Worm (Caenorhabditis elegans) whole organism, young adult: Measurements from ENCODE around the gene prmt-1.

Experiments
- B0261.1 ChIP-seq: sonication (generic microtip); optimal IDR thresholded peaks from 2 replicates; lab custom pipeline; 2016; ENCODE audit warnings: mild to moderate bottlenecking, missing genetic modification characterization, moderate library complexity, missing compliant biosample characterization
- C17E4.6 ChIP-seq: fragments of 200-800 bp; sonication (Bioruptor generic); IDR thresholded peaks from 2 replicates; pipeline ENCODE4 v1.3.6; 2022; ENCODE audit warnings: missing genetic modification reagents, missing genetic modification characterization, missing compliant biosample characterization
- D2030.7 ChIP-seq: fragments of 200-800 bp; sonication (Bioruptor generic); IDR thresholded peaks from 2 replicates; pipeline ENCODE4 v1.3.6; 2022; ENCODE audit warnings: missing genetic modification reagents, missing genetic modification characterization, missing compliant biosample characterization
- F10E7.11 ChIP-seq: sonication (generic microtip); optimal IDR thresholded peaks from 2 replicates; lab custom pipeline; 2017; ENCODE audit warnings: mild to moderate bottlenecking, missing genetic modification characterization, moderate library complexity, missing compliant biosample characterization
- F23B12.7 ChIP-seq: sonication (generic microtip); optimal IDR thresholded peaks from 2 replicates; lab custom pipeline; 2017; ENCODE audit warnings: missing genetic modification characterization, mild to moderate bottlenecking, missing compliant biosample characterization, antibody characterized with exemption, moderate library complexity; ENCODE audit not compliant: insufficient read depth
- F33H1.4 ChIP-seq: fragments of 200-800 bp; sonication (Bioruptor generic); IDR thresholded peaks from 2 replicates; pipeline ENCODE4 v1.3.6; 2022; ENCODE audit warnings: missing genetic modification reagents, missing genetic modification characterization, missing compliant biosample characterization
- F37B4.10 ChIP-seq: fragments of 200-800 bp; sonication (Bioruptor generic); IDR thresholded peaks from 2 replicates; pipeline ENCODE4 v1.3.6; 2022; ENCODE audit warnings: missing genetic modification characterization, missing compliant biosample characterization
- Y56A3A.18 ChIP-seq: fragments of 200-800 bp; sonication (Bioruptor generic); IDR thresholded peaks from 2 replicates; pipeline ENCODE4 v1.3.6; 2022; ENCODE audit warnings: missing genetic modification reagents, missing genetic modification characterization, missing compliant biosample characterization
- Y67H2A.10 ChIP-seq: fragments of 200-800 bp; sonication (Bioruptor generic); conservative IDR thresholded peaks from 2 replicates; pipeline ENCODE4 v1.3.6; 2022; ENCODE audit warnings: missing genetic modification reagents, missing genetic modification characterization, missing compliant biosample characterization
- Y95B8A.8 ChIP-seq: fragments of 200-800 bp; sonication (Bioruptor generic); IDR thresholded peaks from 2 replicates; pipeline ENCODE4 v1.3.6; 2022; ENCODE audit warnings: missing genetic modification reagents, missing genetic modification characterization, missing compliant biosample characterization
- attf-6 ChIP-seq: fragments of 200-800 bp; sonication (Bioruptor generic); IDR thresholded peaks from 2 replicates; pipeline ENCODE4 v1.3.6; 2022; ENCODE audit warnings: missing genetic modification reagents, missing genetic modification characterization, missing compliant biosample characterization
- bed-2 ChIP-seq: fragments of 200-800 bp; sonication (Bioruptor generic); IDR thresholded peaks from 2 replicates; pipeline ENCODE4 v1.3.6; 2022; ENCODE audit warnings: missing genetic modification reagents, missing genetic modification characterization, missing compliant biosample characterization
- ccch-3 ChIP-seq: fragments of 200-800 bp; sonication (Bioruptor generic); optimal IDR thresholded peaks from 2 replicates; lab custom pipeline; 2018; ENCODE audit warnings: mild to moderate bottlenecking, missing genetic modification characterization, missing compliant biosample characterization
- ceh-100 ChIP-seq: fragments of 200-800 bp; sonication (Bioruptor generic); IDR thresholded peaks from 2 replicates; pipeline ENCODE4 v1.3.6; 2022; ENCODE audit warnings: missing genetic modification reagents, missing genetic modification characterization, missing compliant biosample characterization
- ceh-27 ChIP-seq: fragments of 200-800 bp; sonication (Bioruptor generic); optimal IDR thresholded peaks from 2 replicates; lab custom pipeline; 2018; ENCODE audit warnings: mild to moderate bottlenecking, missing genetic modification characterization, moderate library complexity, missing compliant biosample characterization
- ceh-58 ChIP-seq: fragments of 200-800 bp; sonication (Bioruptor generic); IDR thresholded peaks from 2 replicates; pipeline ENCODE4 v1.3.6; 2022; ENCODE audit warnings: missing genetic modification characterization, missing compliant biosample characterization
- ceh-79 ChIP-seq: sonication (generic microtip); optimal IDR thresholded peaks from 2 replicates; lab custom pipeline; 2017; ENCODE audit warnings: mild to moderate bottlenecking, missing genetic modification characterization, missing compliant biosample characterization
- dox-1 ChIP-seq: fragments of 200-800 bp; sonication (Bioruptor generic); IDR thresholded peaks from 2 replicates; pipeline ENCODE4 v1.3.6; 2022; ENCODE audit warnings: missing genetic modification reagents, missing genetic modification characterization, missing compliant biosample characterization
- dpff-1 ChIP-seq: sonication (generic microtip); optimal IDR thresholded peaks from 2 replicates; lab custom pipeline; 2017; ENCODE audit warnings: mild to moderate bottlenecking, missing genetic modification characterization, missing compliant biosample characterization
- efl-1 ChIP-seq: fragments of 150-350 bp; optimal IDR thresholded peaks from 2 replicates; lab custom pipeline; 2014; ENCODE audit warnings: missing biosample characterization, missing genetic modification reagents, missing genetic modification characterization
- egl-18 ChIP-seq: fragments of 200-800 bp; sonication (Bioruptor generic); IDR thresholded peaks from 2 replicates; pipeline ENCODE4 v1.3.6; 2022; ENCODE audit warnings: missing genetic modification reagents, missing genetic modification characterization, missing compliant biosample characterization
- egl-44 ChIP-seq: fragments of 200-800 bp; sonication (Bioruptor generic); IDR thresholded peaks from 2 replicates; pipeline ENCODE4 v1.3.6; 2022; ENCODE audit warnings: missing genetic modification reagents, missing genetic modification characterization, missing compliant biosample characterization
- egrh-3 ChIP-seq: fragments of 200-800 bp; sonication (Bioruptor generic); IDR thresholded peaks from 2 replicates; pipeline ENCODE4 v1.3.6; 2022; ENCODE audit warnings: missing genetic modification reagents, missing genetic modification characterization, missing compliant biosample characterization
- ekl-4 ChIP-seq: fragments of 200-800 bp; sonication (Bioruptor generic); IDR thresholded peaks from 2 replicates; pipeline ENCODE4 v1.3.6; 2022; ENCODE audit warnings: missing genetic modification reagents, missing genetic modification characterization, missing compliant biosample characterization
- let-526 ChIP-seq: fragments of 200-800 bp; sonication (Bioruptor generic); IDR thresholded peaks from 2 replicates; pipeline ENCODE4 v1.3.6; 2022; ENCODE audit warnings: missing genetic modification reagents, missing genetic modification characterization, missing compliant biosample characterization
- let-607 ChIP-seq, 2 experiments: fragments of 200-800 bp in 1 of 2; sonication (Bioruptor generic) in 1 of 2; sonication (generic microtip) in 1 of 2; optimal IDR thresholded peaks; 2 replicates each; lab custom pipeline; 2016 to 2018; ENCODE audit warnings: mild to moderate bottlenecking in 2 of 2, missing compliant biosample characterization in 2 of 2, missing genetic modification characterization in 2 of 2, moderate library complexity in 2 of 2, missing genotype in 1 of 2
- lin-26 ChIP-seq: fragments of 200-800 bp; sonication (Bioruptor generic); IDR thresholded peaks from 2 replicates; pipeline ENCODE4 v1.3.6; 2022; ENCODE audit warnings: missing genetic modification reagents, missing genetic modification characterization, missing compliant biosample characterization
- lin-40 ChIP-seq: sonication (generic microtip); optimal IDR thresholded peaks from 2 replicates; lab custom pipeline; 2016; ENCODE audit warnings: missing genetic modification characterization, mild to moderate bottlenecking, missing compliant biosample characterization, missing genotype, missing genetic modification reagents
- lin-54 ChIP-seq: fragments of 200-800 bp; sonication (Bioruptor generic); optimal IDR thresholded peaks from 2 replicates; lab custom pipeline; 2018; ENCODE audit warnings: mild to moderate bottlenecking, missing genetic modification characterization, missing compliant biosample characterization
- lir-1 ChIP-seq: fragments of 200-800 bp; sonication (Bioruptor generic); conservative IDR thresholded peaks from 2 replicates; pipeline ENCODE4 v1.3.6; 2022; ENCODE audit warnings: missing genetic modification reagents, missing genetic modification characterization, missing compliant biosample characterization
- lsl-1 ChIP-seq: fragments of 200-800 bp; sonication (Bioruptor generic); optimal IDR thresholded peaks from 2 replicates; lab custom pipeline; 2018; ENCODE audit warnings: mild to moderate bottlenecking, missing genetic modification characterization, moderate library complexity, missing compliant biosample characterization
- madf-3 ChIP-seq: fragments of 200-800 bp; sonication (Bioruptor generic); IDR thresholded peaks from 2 replicates; pipeline ENCODE4 v1.3.6; 2022; ENCODE audit warnings: missing genetic modification reagents, missing genetic modification characterization, missing compliant biosample characterization
- nhr-80 ChIP-seq: sonication (generic microtip); optimal IDR thresholded peaks from 2 replicates; lab custom pipeline; 2016; ENCODE audit warnings: missing genetic modification characterization, missing compliant biosample characterization
- rpc-1 ChIP-seq, 2 experiments: fragments of 150-350 bp in 1 of 2; sonication (generic microtip) in 1 of 2; optimal IDR thresholded peaks; 2 replicates each; lab custom pipeline; 2014 to 2018; ENCODE audit warnings: missing biosample characterization in 1 of 2, missing genetic modification characterization in 1 of 2, missing genetic modification reagents in 1 of 2, missing genotype in 1 of 2
- sdz-38 ChIP-seq: sonication (generic microtip); optimal IDR thresholded peaks from 2 replicates; lab custom pipeline; 2016; ENCODE audit warnings: missing genotype, missing genetic modification characterization, missing compliant biosample characterization
- snpc-1.3 ChIP-seq: sonication (generic microtip); optimal IDR thresholded peaks from 2 replicates; lab custom pipeline; 2017; ENCODE audit warnings: missing genetic modification characterization, mild to moderate bottlenecking, missing compliant biosample characterization, antibody characterized with exemption, moderate library complexity, missing genotype, missing genetic modification reagents; ENCODE audit not compliant: insufficient read depth
- snpc-3.4 ChIP-seq: sonication (generic microtip); optimal IDR thresholded peaks from 2 replicates; lab custom pipeline; 2017; ENCODE audit warnings: missing genetic modification characterization, mild to moderate bottlenecking, missing compliant biosample characterization, antibody characterized with exemption, moderate library complexity, missing genotype, missing genetic modification reagents
- somi-1 ChIP-seq: fragments of 200-800 bp; sonication (Bioruptor generic); optimal IDR thresholded peaks from 2 replicates; lab custom pipeline; 2018; ENCODE audit warnings: mild to moderate bottlenecking, missing genetic modification characterization, missing compliant biosample characterization
- zfh-2 ChIP-seq: fragments of 200-800 bp; sonication (Bioruptor generic); conservative IDR thresholded peaks from 2 replicates; pipeline ENCODE4 v1.3.6; 2022; ENCODE audit warnings: missing genetic modification reagents, missing genetic modification characterization, missing compliant biosample characterization
- ztf-22 ChIP-seq: fragments of 200-800 bp; sonication (Bioruptor generic); optimal IDR thresholded peaks from 2 replicates; lab custom pipeline; 2018; ENCODE audit warnings: mild to moderate bottlenecking, missing genetic modification characterization, moderate library complexity, missing compliant biosample characterization
- ztf-3 ChIP-seq: fragments of 200-800 bp; sonication (Bioruptor generic); optimal IDR thresholded peaks from 2 replicates; lab custom pipeline; 2018; ENCODE audit warnings: mild to moderate bottlenecking, missing genetic modification characterization, missing compliant biosample characterization
- ztf-6 ChIP-seq: fragments of 200-800 bp; sonication (Bioruptor generic); IDR thresholded peaks from 2 replicates; pipeline ENCODE4 v1.3.6; 2022; ENCODE audit warnings: missing genetic modification reagents, missing genetic modification characterization, missing compliant biosample characterization

Gene prmt-1

DNA sequence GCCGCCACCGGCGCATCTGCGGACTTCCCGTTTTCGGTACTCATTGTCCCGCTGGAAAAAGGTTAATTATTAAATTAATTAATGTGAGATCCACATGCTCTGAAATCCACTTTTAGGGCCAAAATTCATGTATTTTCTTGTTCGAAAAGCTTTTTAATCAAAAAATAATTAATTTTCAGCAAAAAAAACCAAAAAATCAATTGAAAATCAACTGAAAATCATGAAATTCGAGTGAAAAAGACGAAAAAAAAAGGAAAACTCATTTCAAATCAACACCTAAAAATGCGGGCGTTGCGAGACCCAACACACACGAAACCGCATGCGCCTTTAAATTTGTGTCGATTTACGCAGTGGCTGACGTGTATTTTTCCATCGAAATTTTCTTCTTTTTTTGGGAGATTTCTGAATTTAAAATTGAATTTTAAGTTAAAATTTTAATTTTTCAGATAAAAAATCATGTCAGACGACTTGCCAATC, at the start of gene prmt-1, which contains the start of gene cdkr-3:
Gene prmt-1, minus strand, starts transcription at position 51 of the 477 bp plus-strand sequence.
Gene cdkr-3, plus strand, starts transcription at position 447 of the 477 bp plus-strand sequence.
- TF ChIP-seq D2030.7 (peak; percentile 12; the same call in 1 of the 2 replicates), F23B12.7 (peak; percentile 77), dox-1 (GFP tag; lab: Robert Waterston, UW) (peak; percentile 36; the same call in 1 of the 2 replicates), F33H1.4 (GFP tag; lab: Robert Waterston, UW) (peak; percentile 83), lsl-1 (GFP tag; lab: Kevin White, UChicago) (peak; percentile 8), lin-54 (GFP tag; lab: Kevin White, UChicago) (peak; percentile 19), let-607 (tag; optimal IDR thresholded peaks at IDR 0.05; lab: Kevin White, UChicago) (peak in 1 of 2 experiments; percentile 79), bed-2 (GFP tag; lab: Robert Waterston, UW) (no peak), efl-1 (peak; percentile 21), lin-40 (tag; lab: Kevin White, UChicago) (no peak), nhr-80 (tag; lab: Kevin White, UChicago) (no peak), snpc-1.3 (tag; lab: Kevin White, UChicago) (peak; percentile 15)

DNA sequence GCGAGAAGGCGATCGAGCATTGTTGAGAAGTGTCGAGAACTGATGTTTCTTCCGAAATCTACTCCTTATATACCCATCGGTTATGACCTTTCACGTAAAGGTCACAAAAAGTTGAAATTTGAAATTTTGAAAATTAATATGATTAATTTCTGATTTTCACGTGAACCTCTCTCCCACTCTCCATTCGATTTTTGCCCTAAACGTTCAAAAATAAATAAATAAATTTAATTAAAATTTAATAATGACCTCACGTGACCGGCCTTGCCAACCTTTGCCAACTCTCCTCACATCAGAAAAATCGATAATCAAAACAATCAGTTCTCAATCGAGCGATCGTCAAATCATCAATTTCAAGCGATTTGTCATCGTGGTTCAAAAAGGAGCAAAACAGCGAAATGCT, 47.9 kb upstream of the prmt-1 start, which contains the start of gene Y113G7C.1:
Gene Y113G7C.1, plus strand, starts transcription at position 301 of the 400 bp plus-strand sequence.
- TF ChIP-seq efl-1 (no peak), ekl-4 (GFP tag; lab: Robert Waterston, UW) (no peak), nhr-80 (tag; lab: Kevin White, UChicago) (no peak), ztf-22 (no peak), dpff-1 (tag; lab: Kevin White, UChicago) (no peak), sdz-38 (tag; lab: Kevin White, UChicago) (no peak), zfh-2 (GFP tag; lab: Robert Waterston, UW) (no peak), ztf-6 (GFP tag; lab: Robert Waterston, UW) (no peak), rpc-1 (optimal IDR thresholded peaks at IDR 0.05; lab: Kevin White, UChicago) (no peak), rpc-1 (tag; optimal IDR thresholded peaks at IDR 0.05; lab: Kevin White, UChicago) (no peak), F10E7.11 (tag; lab: Kevin White, UChicago) (no peak), let-526 (GFP tag; lab: Robert Waterston, UW) (no peak), F33H1.4 (GFP tag; lab: Robert Waterston, UW) (no peak), egl-18 (no peak), lin-26 (GFP tag; lab: Robert Waterston, UW) (no peak)

DNA sequence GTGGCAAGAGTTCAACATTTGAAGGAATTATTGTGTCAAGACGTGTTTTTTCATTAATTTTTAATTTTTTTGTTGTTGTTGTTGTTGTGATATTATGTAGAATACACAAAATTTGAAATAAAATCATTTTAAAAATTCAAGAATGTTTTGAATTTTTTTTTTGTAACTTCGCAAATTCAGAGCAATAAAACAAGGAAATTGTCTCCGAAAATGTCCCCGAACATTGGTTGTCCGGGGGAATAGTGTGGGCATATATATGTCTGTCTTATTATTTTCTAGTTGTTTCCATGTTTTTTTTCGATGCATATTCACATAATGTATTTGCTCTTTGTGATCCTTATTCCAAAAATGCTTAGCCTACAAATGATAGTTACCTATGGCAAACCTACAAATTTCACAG, 42.0 kb upstream of the prmt-1 start, which contains the start of gene clec-262:
Gene clec-262, plus strand, starts transcription at position 301 of the 400 bp plus-strand sequence.
- TF ChIP-seq ceh-100 (GFP tag; lab: Robert Waterston, UW) = no peak
- TF ChIP-seq, all 124 proteins: peak for 0

DNA sequence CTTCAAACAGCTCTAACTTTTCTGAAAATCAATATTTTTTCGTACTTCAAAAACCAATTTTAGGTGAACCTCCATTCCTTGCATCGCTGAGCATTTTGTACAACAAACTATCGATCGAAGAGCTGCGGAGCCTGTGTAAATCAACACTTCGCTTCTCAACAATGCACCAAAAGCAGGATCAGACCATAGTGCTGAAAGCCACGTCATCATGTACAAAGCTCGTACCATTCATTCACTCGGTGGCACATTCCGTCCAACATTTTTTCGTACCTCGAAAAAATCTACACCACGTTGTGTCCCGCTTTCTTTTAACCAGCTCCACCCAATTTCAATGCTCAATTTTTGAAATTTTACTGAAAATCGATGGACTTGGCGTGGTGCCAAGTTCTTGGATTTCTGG, 41.1 kb upstream of the prmt-1 start, which contains the start of gene ZC15.10:
Gene ZC15.10, plus strand, starts transcription at position 162 of the 400 bp plus-strand sequence.
- TF ChIP-seq lir-1 (no peak), ccch-3 (GFP tag; lab: Kevin White, UChicago) (no peak), attf-6 (no peak), B0261.1 (tag; lab: Kevin White, UChicago) (no peak), F37B4.10 (GFP tag; lab: Robert Waterston, UW) (no peak), ceh-27 (GFP tag; lab: Kevin White, UChicago) (no peak), snpc-3.4 (tag; lab: Kevin White, UChicago) (no peak), madf-3 (GFP tag; lab: Robert Waterston, UW) (no peak), egl-44 (GFP tag; lab: Robert Waterston, UW) (no peak), somi-1 (GFP tag; lab: Kevin White, UChicago) (no peak), C17E4.6 (GFP tag; lab: Robert Waterston, UW) (no peak), ceh-79 (tag; lab: Kevin White, UChicago) (no peak), dpff-1 (tag; lab: Kevin White, UChicago) (no peak), ztf-3 (GFP tag; lab: Kevin White, UChicago) (no peak), Y95B8A.8 (GFP tag; lab: Robert Waterston, UW) (no peak), ceh-58 (GFP tag; lab: Robert Waterston, UW) (no peak), Y56A3A.18 (GFP tag; lab: Robert Waterston, UW) (no peak), egrh-3 (GFP tag; lab: Robert Waterston, UW) (no peak), Y67H2A.10 (GFP tag; lab: Robert Waterston, UW) (no peak), ekl-4 (GFP tag; lab: Robert Waterston, UW) (no peak)
